Worm (Caenorhabditis elegans) whole organism, L2 larva: ENCODE measurements around the gene R193.2.

ENCODE experiments used
- aly-2 ChIP-seq: fragments of 150-350 bp; optimal IDR thresholded peaks from 2 replicates; lab custom pipeline; 2014; ENCODE audit warnings: missing biosample characterization, missing genetic modification characterization
- ceh-82 ChIP-seq: fragments of 150-350 bp; optimal IDR thresholded peaks from 2 replicates; lab custom pipeline; 2014; ENCODE audit warnings: missing biosample characterization, missing genetic modification characterization
- elt-1 ChIP-seq: fragments of 150-350 bp; optimal IDR thresholded peaks from 2 replicates; lab custom pipeline; 2014; ENCODE audit warnings: missing biosample characterization, missing genetic modification characterization
- lin-39 ChIP-seq: fragments of 150-350 bp; optimal IDR thresholded peaks from 2 replicates; lab custom pipeline; 2014; ENCODE audit warnings: missing biosample characterization, missing genetic modification reagents, missing genetic modification characterization
- nhr-11 ChIP-seq: fragments of 150-350 bp; optimal IDR thresholded peaks from 2 replicates; lab custom pipeline; 2014; ENCODE audit warnings: missing biosample characterization, missing genetic modification characterization

- TF ChIP-seq nhr-11 (tag; lab: Kevin White, UChicago), result no peak
- no peak for TF ChIP-seq lin-39
- no peak for TF ChIP-seq ceh-82 (tag; lab: Kevin White, UChicago)
- no peak for TF ChIP-seq elt-1 (tag; lab: Kevin White, UChicago)
- no peak for TF ChIP-seq aly-2 (tag; lab: Kevin White, UChicago)
Observed at ce11 chrX:1162019-1162418, 13.6 kb upstream of the R193.2 start, which contains the start of gene tmc-1.
